Worm (Caenorhabditis elegans): ENCODE measurements around the gene adr-2.

Gene adr-2

DNA sequence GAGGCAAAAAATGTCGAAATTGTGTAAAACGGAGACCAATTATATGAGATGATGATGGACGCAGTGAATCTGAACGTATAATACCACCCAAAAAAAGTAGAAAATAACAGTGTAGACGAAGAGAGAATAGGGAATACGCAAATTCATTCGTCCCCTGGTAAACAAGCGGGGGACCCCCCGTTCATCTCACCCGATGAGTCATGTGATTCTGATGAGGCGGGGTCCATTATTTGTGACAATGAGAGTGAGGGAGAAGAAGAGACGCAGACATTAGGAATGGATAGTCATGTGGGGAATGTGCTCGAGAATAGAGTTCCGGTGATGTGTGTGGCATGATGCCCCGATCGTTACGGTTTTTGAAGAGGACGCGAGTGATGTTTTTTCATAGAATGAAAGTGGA, 39.4 kb upstream of the adr-2 start:
- TF ChIP-seq lin-39 (tag; optimal IDR thresholded peaks at IDR 0.05) (peak; percentile 31), elt-2 (tag; optimal IDR thresholded peaks at IDR 0.05) (peak; percentile 14), lsy-12 (tag; optimal IDR thresholded peaks at IDR 0.05) (peak; percentile 20), pha-4 (tag; optimal IDR thresholded peaks at IDR 0.05) (peak; percentile 84), fos-1 (tag; optimal IDR thresholded peaks at IDR 0.05) (no peak), ama-1 (optimal IDR thresholded peaks at IDR 0.05) (peak; percentile 22), skn-1 (tag; optimal IDR thresholded peaks at IDR 0.05) (no peak), nhr-25 (tag; optimal IDR thresholded peaks at IDR 0.05) (peak; percentile 4), nfya-1 (tag; optimal IDR thresholded peaks at IDR 0.05; ENCODE audit: insufficient read depth) (peak; percentile 47), ztf-4 (tag; optimal IDR thresholded peaks at IDR 0.05) (no peak), fkh-2 (tag; optimal IDR thresholded peaks at IDR 0.05) (no peak), nhr-23 (tag; optimal IDR thresholded peaks at IDR 0.05) (peak; percentile 38), egl-5 (tag; optimal IDR thresholded peaks at IDR 0.05) (peak; percentile 92), jun-1 (tag; optimal IDR thresholded peaks at IDR 0.05) (peak; percentile 71), pqm-1 (tag; optimal IDR thresholded peaks at IDR 0.05) (peak; percentile 1), nhr-43 (tag; optimal IDR thresholded peaks at IDR 0.05; ENCODE audit: poor library complexity, severe bottlenecking) (peak; percentile 22)

DNA sequence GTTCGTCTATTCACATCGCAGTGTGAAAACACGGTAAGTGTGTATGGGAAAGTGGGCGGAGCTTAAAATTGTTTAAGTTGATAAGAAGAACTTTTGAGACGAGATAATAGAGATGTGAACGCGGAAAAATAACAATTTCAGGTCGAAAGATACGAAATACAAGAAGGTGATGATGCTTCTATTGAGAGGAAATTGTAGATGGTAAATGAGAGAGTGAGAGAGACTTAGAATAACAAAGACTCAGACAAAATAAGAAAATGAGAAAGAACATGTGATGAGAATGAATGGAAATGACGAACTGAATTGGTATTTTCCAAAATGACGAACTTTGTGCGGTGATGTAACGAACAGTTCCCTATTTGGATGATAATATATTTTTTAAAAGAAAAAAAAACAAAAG, 38.4 kb upstream of the adr-2 start:
- TF ChIP-seq mdl-1 (tag; optimal IDR thresholded peaks at IDR 0.05) (no peak), pha-4 (tag; optimal IDR thresholded peaks at IDR 0.05) (peak; percentile 12), nhr-23 (tag; optimal IDR thresholded peaks at IDR 0.05) (peak; percentile 42), unc-39 (tag; optimal IDR thresholded peaks at IDR 0.05) (no peak), nhr-67 (tag; optimal IDR thresholded peaks at IDR 0.05) (no peak), elt-2 (tag; optimal IDR thresholded peaks at IDR 0.05) (peak; percentile 51), egl-5 (tag; optimal IDR thresholded peaks at IDR 0.05) (no peak), nhr-43 (tag; optimal IDR thresholded peaks at IDR 0.05; ENCODE audit: poor library complexity, severe bottlenecking) (no peak)

DNA sequence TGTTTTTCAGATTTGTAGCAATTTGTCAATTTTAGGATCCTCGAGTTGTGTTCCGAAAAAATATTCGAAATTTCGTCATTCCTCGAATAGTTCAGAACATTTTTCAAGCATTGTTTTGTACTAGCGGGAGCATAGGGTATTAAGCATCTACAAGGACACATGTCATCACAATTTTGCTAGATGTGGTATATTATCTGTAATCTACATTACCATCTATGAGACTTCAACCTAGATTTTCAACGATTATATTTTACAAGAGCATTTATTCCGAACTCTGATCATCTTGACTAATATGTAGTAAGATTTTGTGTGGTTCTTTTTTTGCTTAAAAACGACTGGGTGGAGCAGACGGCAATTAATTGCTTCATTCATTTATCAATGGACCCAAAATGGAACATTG, 30.3 kb upstream of the adr-2 start:
- TF ChIP-seq elt-2 (tag; optimal IDR thresholded peaks at IDR 0.05) (no peak), nhr-237 (tag; optimal IDR thresholded peaks at IDR 0.05) (no peak), hmg-11 (tag; optimal IDR thresholded peaks at IDR 0.05) (no peak), eor-1 (tag; optimal IDR thresholded peaks at IDR 0.05) (no peak), fkh-2 (tag; optimal IDR thresholded peaks at IDR 0.05) (no peak), mml-1 (tag; optimal IDR thresholded peaks at IDR 0.05) (no peak), daf-12 (tag; optimal IDR thresholded peaks at IDR 0.05) (no peak), snpc-4 (tag; optimal IDR thresholded peaks at IDR 0.05) (no peak), nhr-25 (tag; optimal IDR thresholded peaks at IDR 0.05) (no peak), nhr-23 (tag; optimal IDR thresholded peaks at IDR 0.05) (no peak), pqm-1 (tag; optimal IDR thresholded peaks at IDR 0.05) (no peak), skn-1 (tag; optimal IDR thresholded peaks at IDR 0.05) (no peak), nhr-76 (tag; optimal IDR thresholded peaks at IDR 0.05) (no peak), nhr-67 (tag; optimal IDR thresholded peaks at IDR 0.05) (no peak), nhr-12 (tag; optimal IDR thresholded peaks at IDR 0.05) (no peak)

DNA sequence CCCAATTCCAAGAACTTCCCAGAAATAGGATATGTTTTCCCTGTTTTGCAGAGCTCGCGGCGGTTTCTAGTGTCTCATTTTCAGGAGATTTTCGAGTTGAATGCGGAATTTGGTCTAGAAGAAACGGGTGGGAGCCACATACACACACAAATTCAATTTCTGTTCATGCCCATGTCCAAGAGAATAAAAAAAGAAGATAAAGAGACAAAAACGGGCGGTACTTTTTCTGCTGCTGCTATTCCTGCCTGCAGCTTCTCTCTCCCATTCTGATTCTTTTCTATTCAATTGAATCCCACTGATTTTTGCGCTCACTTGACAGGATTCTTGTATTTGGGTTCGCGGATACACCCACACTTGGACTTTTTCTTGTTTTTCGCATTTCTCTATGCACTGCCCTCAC, 29.9 kb upstream of the adr-2 start:
- no peak for TF ChIP-seq pha-4 (tag; optimal IDR thresholded peaks at IDR 0.05)
- no peak for TF ChIP-seq fkh-2 (tag; optimal IDR thresholded peaks at IDR 0.05)
- no peak for TF ChIP-seq ceh-9 (tag; optimal IDR thresholded peaks at IDR 0.05)
- TF ChIP-seq fkh-10 (GFP tag; optimal IDR thresholded peaks at IDR 0.05): peak; percentile 72

DNA sequence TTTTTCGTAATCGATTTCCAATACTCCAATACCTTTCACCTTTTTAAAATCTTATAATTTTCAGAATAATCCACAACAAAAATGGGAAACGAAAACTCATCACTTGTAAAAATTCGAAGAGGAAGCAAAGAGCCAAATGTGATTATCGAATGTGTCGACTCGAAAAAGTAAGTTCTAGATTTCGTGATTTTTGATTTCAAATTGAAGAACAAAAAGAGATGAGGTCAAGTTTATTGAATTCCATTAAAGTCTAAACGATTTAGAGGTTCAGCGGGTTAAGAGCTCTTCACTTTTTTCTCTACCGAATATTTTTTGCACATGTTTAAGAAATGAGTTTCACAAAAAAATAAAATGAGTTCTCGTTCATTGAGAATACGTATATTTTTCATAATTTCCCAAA, 26.2 kb upstream of the adr-2 start, which contains the start of gene B0361.4:
Gene B0361.4, plus strand, starts transcription at position 61 of the 400 bp plus-strand sequence.
- TF ChIP-seq nhr-25 (tag; optimal IDR thresholded peaks at IDR 0.05) (no peak), snpc-4 (tag; optimal IDR thresholded peaks at IDR 0.05) (no peak), skn-1 (tag; optimal IDR thresholded peaks at IDR 0.05) (no peak), fkh-10 (GFP tag; optimal IDR thresholded peaks at IDR 0.05) (peak; percentile 93)

DNA sequence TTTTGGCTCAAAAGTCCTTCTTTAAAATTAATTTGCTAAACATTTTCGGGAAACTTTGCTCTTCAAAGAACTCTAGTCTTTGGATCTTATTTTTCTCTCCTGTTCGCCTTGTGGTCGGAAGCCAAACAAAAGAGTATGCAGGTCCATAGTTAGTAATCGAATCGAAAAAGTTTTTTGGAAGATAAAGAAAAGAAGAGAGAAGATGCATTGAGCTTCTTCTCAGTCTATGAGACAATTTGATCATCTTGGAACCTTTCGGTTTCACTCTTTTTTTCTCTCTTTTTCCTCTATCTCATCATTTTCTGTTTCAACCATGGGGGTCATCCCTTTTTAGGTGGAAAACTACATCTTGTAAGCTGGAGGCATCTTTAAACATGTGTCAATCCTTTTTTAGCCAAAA, 21.0 kb upstream of the adr-2 start:
- TF ChIP-seq fkh-10 (GFP tag; optimal IDR thresholded peaks at IDR 0.05) (peak; percentile 71), pqm-1 (tag; optimal IDR thresholded peaks at IDR 0.05) (no peak), nfya-1 (tag; optimal IDR thresholded peaks at IDR 0.05; ENCODE audit: insufficient read depth) (peak; percentile 16)

DNA sequence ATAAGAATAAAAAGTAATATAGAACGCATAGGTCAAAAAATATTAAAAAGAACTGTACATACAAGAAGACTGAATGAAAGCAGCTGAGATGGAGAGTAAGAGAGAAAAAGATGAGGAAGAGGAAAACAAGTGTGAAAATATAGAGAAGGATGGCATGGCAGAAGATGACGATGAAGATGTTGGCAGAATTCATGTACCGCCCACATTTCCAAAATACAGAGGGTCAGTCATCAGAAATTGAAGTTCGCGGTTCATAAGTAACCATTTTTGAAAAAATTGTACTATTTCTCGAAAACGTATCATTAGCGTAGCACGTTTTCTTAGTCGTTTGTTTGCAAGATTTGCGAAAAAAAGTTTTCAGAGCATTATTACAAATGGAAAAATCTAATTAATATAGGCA, 15.1 kb upstream of the adr-2 start, which contains the start of gene zmp-6:
Gene zmp-6, minus strand, starts transcription at position 101 of the 400 bp plus-strand sequence.
- TF ChIP-seq mml-1 (tag; optimal IDR thresholded peaks at IDR 0.05): no peak
- no peak for TF ChIP-seq ceh-82 (tag; optimal IDR thresholded peaks at IDR 0.05)
- no peak for TF ChIP-seq eor-1 (tag; optimal IDR thresholded peaks at IDR 0.05)
- TF ChIP-seq lin-15B (tag; optimal IDR thresholded peaks at IDR 0.05): no peak
